Worm (Caenorhabditis elegans) whole organism, L1 larva: Measurements from ENCODE around the gene Y43F8C.3.

Experiments
- F16B12.6 ChIP-seq: fragments of 150-350 bp; optimal IDR thresholded peaks from 2 replicates; lab custom pipeline; 2014; ENCODE audit warnings: missing biosample characterization, missing genetic modification characterization
- blmp-1 ChIP-seq: fragments of 150-350 bp; optimal IDR thresholded peaks from 2 replicates; lab custom pipeline; 2014; ENCODE audit warnings: missing biosample characterization, missing genetic modification characterization
- ceh-63 ChIP-seq: fragments of 200-800 bp; sonication (Bioruptor generic); optimal IDR thresholded peaks from 2 replicates; lab custom pipeline; 2018; ENCODE audit warnings: mild to moderate bottlenecking, missing genetic modification characterization, missing compliant biosample characterization
- ceh-8 ChIP-seq: fragments of 200-800 bp; sonication (Bioruptor generic); optimal IDR thresholded peaks from 2 replicates; lab custom pipeline; 2018; ENCODE audit warnings: mild to moderate bottlenecking, missing genetic modification characterization, moderate library complexity, missing compliant biosample characterization
- ceh-82 ChIP-seq, 3 experiments: fragments of 150-350 bp in 1 of 3; sonication (generic microtip) in 2 of 3; optimal IDR thresholded peaks; 2 replicates each; lab custom pipeline; 2014 to 2017; ENCODE audit warnings: missing biosample characterization in 3 of 3, missing genetic modification characterization in 3 of 3
- ceh-88 ChIP-seq: fragments of 200-800 bp; sonication (Bioruptor generic); IDR thresholded peaks from 2 replicates; pipeline ENCODE4 v1.3.6; 2022; ENCODE audit warnings: missing genetic modification characterization, missing compliant biosample characterization
- ceh-90 ChIP-seq: sonication (generic microtip); optimal IDR thresholded peaks from 2 replicates; lab custom pipeline; 2016; ENCODE audit warnings: missing genetic modification characterization, missing compliant biosample characterization
- ces-1 ChIP-seq: fragments of 150-350 bp; optimal IDR thresholded peaks from 2 replicates; lab custom pipeline; 2014; ENCODE audit warnings: missing biosample characterization, missing genetic modification reagents, missing genetic modification characterization
- dsc-1 ChIP-seq: sonication (generic microtip); optimal IDR thresholded peaks from 2 replicates; lab custom pipeline; 2016; ENCODE audit warnings: mild to moderate bottlenecking, missing genetic modification characterization, missing compliant biosample characterization
- efl-1 ChIP-seq, 4 experiments: fragments of 150-350 bp; optimal IDR thresholded peaks in 3 of 4; peaks in 1 of 4; 1 replicate in 1 of 4; 2 replicates in 3 of 4; lab custom pipeline; 2014; ENCODE audit warnings: missing biosample characterization in 2 of 4, missing genetic modification characterization in 2 of 4, missing genetic modification reagents in 2 of 4
- egl-27 ChIP-seq, 2 experiments: fragments of 150-350 bp in 1 of 2; sonication (generic microtip); optimal IDR thresholded peaks; 3 replicates each; lab custom pipeline; 2017 to 2018; ENCODE audit warnings: missing biosample characterization in 2 of 2, missing genetic modification characterization in 2 of 2, missing genetic modification reagents in 2 of 2
- elt-2 ChIP-seq: sonication (generic microtip); optimal IDR thresholded peaks from 2 replicates; lab custom pipeline; 2016; ENCODE audit warnings: missing genetic modification characterization, mild to moderate bottlenecking, inconsistent platforms, missing compliant biosample characterization, missing genetic modification reagents
- elt-3 ChIP-seq, 6 experiments: fragments of 150-350 bp in 1 of 6; sonication (generic microtip); optimal IDR thresholded peaks; 2 replicates each; lab custom pipeline; 2017 to 2018; ENCODE audit warnings: missing biosample characterization in 6 of 6, missing genetic modification characterization in 6 of 6, inconsistent platforms in 1 of 6
- fkh-4 ChIP-seq: sonication (generic microtip); optimal IDR thresholded peaks from 2 replicates; lab custom pipeline; 2016; ENCODE audit warnings: missing compliant biosample characterization, missing genetic modification characterization, borderline replicate concordance
- fkh-8 ChIP-seq: sonication (generic microtip); optimal IDR thresholded peaks from 2 replicates; lab custom pipeline; 2016; ENCODE audit warnings: mild to moderate bottlenecking, missing genetic modification characterization, missing compliant biosample characterization
- fos-1 ChIP-seq: fragments of 150-350 bp; optimal IDR thresholded peaks from 2 replicates; lab custom pipeline; 2014; ENCODE audit warnings: missing biosample characterization, missing genetic modification characterization
- grh-1 ChIP-seq: fragments of 200-800 bp; sonication (Bioruptor generic); IDR thresholded peaks from 2 replicates; pipeline ENCODE4 v1.3.6; 2022; ENCODE audit warnings: missing genetic modification reagents, missing genetic modification characterization, missing compliant biosample characterization
- jun-1 ChIP-seq: fragments of 150-350 bp; optimal IDR thresholded peaks from 2 replicates; lab custom pipeline; 2014; ENCODE audit warnings: missing biosample characterization, missing genetic modification reagents, missing genetic modification characterization
- lin-14 ChIP-seq: fragments of 200-800 bp; sonication (Bioruptor generic); optimal IDR thresholded peaks from 2 replicates; lab custom pipeline; 2018; ENCODE audit warnings: mild to moderate bottlenecking, missing genetic modification characterization, moderate library complexity, missing compliant biosample characterization
- lin-35 ChIP-seq, 2 experiments: fragments of 150-350 bp; optimal IDR thresholded peaks; 2 replicates each; lab custom pipeline; 2014; ENCODE audit warnings: missing biosample characterization in 2 of 2, missing genetic modification characterization in 2 of 2, missing genetic modification reagents in 2 of 2
- lir-3 ChIP-seq: sonication (generic microtip); optimal IDR thresholded peaks from 2 replicates; lab custom pipeline; 2016; ENCODE audit warnings: mild to moderate bottlenecking, missing genetic modification characterization, moderate library complexity, missing compliant biosample characterization; ENCODE audit not compliant: poor library complexity
- lsy-2 ChIP-seq, 2 experiments: fragments of 150-350 bp; optimal IDR thresholded peaks; 2 replicates each; lab custom pipeline; 2014; ENCODE audit warnings: missing biosample characterization in 2 of 2, missing genetic modification characterization in 2 of 2
- mdl-1 ChIP-seq, 2 experiments: fragments of 150-350 bp; optimal IDR thresholded peaks; 2 replicates each; lab custom pipeline; 2014 to 2017; ENCODE audit warnings: missing biosample characterization in 2 of 2, missing genetic modification characterization in 2 of 2, inconsistent platforms in 1 of 2
- nhr-19 ChIP-seq: fragments of 200-800 bp; sonication (Bioruptor generic); conservative IDR thresholded peaks from 2 replicates; pipeline ENCODE4 v1.3.6; 2022; ENCODE audit warnings: missing genetic modification characterization, missing compliant biosample characterization
- nhr-71 ChIP-seq: sonication (generic microtip); optimal IDR thresholded peaks from 2 replicates; lab custom pipeline; 2016; ENCODE audit warnings: mild to moderate bottlenecking, missing genetic modification characterization, moderate library complexity, missing compliant biosample characterization
- nhr-85 ChIP-seq: sonication (generic microtip); peaks from one replicate; lab custom pipeline; 2016; ENCODE audit warnings: missing genetic modification characterization, inconsistent platforms, missing compliant biosample characterization
- pqm-1 ChIP-seq: sonication (generic microtip); optimal IDR thresholded peaks from 3 replicates; lab custom pipeline; 2017; ENCODE audit warnings: missing biosample characterization, missing genetic modification characterization
- rnt-1 ChIP-seq: sonication (generic microtip); optimal IDR thresholded peaks from 2 replicates; lab custom pipeline; 2016; ENCODE audit warnings: mild to moderate bottlenecking, missing genetic modification characterization, moderate library complexity, missing compliant biosample characterization
- snu-23 ChIP-seq: sonication (generic microtip); optimal IDR thresholded peaks from 2 replicates; lab custom pipeline; 2016; ENCODE audit warnings: missing genetic modification characterization, missing compliant biosample characterization
- unc-30 ChIP-seq: sonication (generic microtip); optimal IDR thresholded peaks from 2 replicates; lab custom pipeline; 2017; ENCODE audit warnings: missing biosample characterization, missing genetic modification characterization

The Y43F8C.3 gene

DNA sequence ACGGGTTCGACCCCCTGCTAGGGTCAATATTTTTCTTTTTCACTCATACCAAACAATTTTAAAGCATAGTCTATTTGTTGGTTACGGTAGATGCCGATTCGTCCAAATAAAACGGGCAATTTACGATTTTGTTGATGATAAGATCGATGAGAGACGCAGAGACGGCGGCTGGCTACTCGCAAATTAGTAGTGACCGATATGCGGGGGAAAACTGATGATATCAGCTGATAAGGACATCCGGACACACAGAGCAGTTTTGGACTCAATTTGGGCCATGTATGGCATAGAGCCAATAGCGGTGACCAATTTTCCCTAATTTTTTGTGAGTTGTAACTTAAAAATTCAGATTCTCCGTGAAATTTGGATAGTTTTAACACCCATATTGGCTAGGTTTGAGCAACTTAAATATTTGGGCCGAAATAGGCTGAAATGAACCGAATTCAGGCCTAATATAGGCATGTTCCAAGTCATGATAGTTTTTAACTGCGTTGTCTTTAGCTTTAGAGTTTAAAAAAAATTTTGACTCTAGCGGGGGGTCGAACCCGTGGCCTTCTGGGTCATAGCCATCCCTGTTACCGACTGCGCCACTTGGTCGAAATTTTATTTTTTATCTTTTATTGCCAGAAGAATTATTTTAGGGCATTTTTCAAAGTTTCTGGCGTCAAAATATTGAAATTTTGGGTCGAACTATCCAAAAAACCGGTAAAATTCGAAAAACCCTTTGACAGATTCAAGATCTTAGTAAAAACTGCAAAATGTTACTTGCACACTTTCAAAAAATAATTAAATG lies 1.3 kb upstream of the Y43F8C.3 start:
- TF ChIP-seq ceh-88 (no peak), efl-1 (optimal IDR thresholded peaks at IDR 0.05; lab: Kevin White, UChicago) (no peak), efl-1 (GFP tag; optimal IDR thresholded peaks at IDR 0.05 in 1 of 2; lab: Kevin White, UChicago) (peak in 1 of 2 experiments; percentile 72), nhr-85 (tag; lab: Kevin White, UChicago) (peak; percentile 16), lsy-2 (tag; optimal IDR thresholded peaks at IDR 0.05; lab: Kevin White, UChicago) (peak in 1 of 2 experiments; percentile 35), blmp-1 (tag; lab: Kevin White, UChicago) (peak; percentile 37), elt-2 (tag; lab: Kevin White, UChicago) (peak; percentile 16), ces-1 (no peak), elt-3 (tag; optimal IDR thresholded peaks at IDR 0.05; lab: Kevin White, UChicago) (peak in 1 of 6 experiments; percentile 8)

DNA sequence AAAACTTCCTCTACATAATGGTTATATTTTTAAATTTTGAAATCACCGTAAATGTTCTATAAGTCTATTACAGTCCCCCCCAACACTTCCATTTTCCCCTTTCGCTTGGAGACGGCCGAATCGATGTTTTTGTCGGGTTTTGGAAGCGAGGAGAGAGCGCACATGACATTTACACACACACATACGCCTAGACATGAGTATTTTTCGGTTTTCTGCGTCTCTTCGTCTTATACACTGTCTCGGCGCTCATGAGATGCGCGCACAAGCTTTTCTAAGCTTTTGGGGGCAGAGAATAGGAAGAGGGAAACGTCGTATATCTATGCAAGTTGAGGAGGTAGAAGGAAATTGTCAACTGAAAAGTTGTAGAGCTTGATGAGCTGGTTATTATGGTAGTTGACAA lies 2.3 kb downstream of the Y43F8C.3 start:
- peak in 1 of 3 experiments; percentile 4 for TF ChIP-seq ceh-82 (tag; optimal IDR thresholded peaks at IDR 0.05; lab: Kevin White, UChicago)
- no peak for TF ChIP-seq lir-3
- TF ChIP-seq snu-23 (GFP tag; lab: Kevin White, UChicago) = peak; percentile 12
- TF ChIP-seq fos-1 (tag; lab: Kevin White, UChicago) = no peak
- TF ChIP-seq lsy-2 (tag; optimal IDR thresholded peaks at IDR 0.05; lab: Kevin White, UChicago) = peak in 1 of 2 experiments; percentile 20
- TF ChIP-seq fkh-8 (tag; lab: Kevin White, UChicago) = no peak
- TF ChIP-seq lin-35 (GFP tag; optimal IDR thresholded peaks at IDR 0.05; lab: Kevin White, UChicago) = peak in 1 of 2 experiments; percentile 49
- TF ChIP-seq fkh-4 = no peak
- TF ChIP-seq blmp-1 (tag; lab: Kevin White, UChicago) = peak; percentile 31
- no peak for TF ChIP-seq jun-1 (tag; lab: Kevin White, UChicago)
- TF ChIP-seq F16B12.6 (tag; lab: Kevin White, UChicago) = no peak
- peak in 1 of 2 experiments; percentile 69 for TF ChIP-seq mdl-1 (tag; optimal IDR thresholded peaks at IDR 0.05; lab: Kevin White, UChicago)

- TF ChIP-seq snu-23 (GFP tag; lab: Kevin White, UChicago) (no peak), elt-3 (tag; optimal IDR thresholded peaks at IDR 0.05; lab: Kevin White, UChicago) (peak in 1 of 6 experiments; percentile 39)
Observed at ce11 chrV:19613161-19613560, 9.3 kb downstream of the Y43F8C.3 start, which contains the start of gene nlp-26. nlp-26 (plus strand) TSS chrV:19613461.

DNA sequence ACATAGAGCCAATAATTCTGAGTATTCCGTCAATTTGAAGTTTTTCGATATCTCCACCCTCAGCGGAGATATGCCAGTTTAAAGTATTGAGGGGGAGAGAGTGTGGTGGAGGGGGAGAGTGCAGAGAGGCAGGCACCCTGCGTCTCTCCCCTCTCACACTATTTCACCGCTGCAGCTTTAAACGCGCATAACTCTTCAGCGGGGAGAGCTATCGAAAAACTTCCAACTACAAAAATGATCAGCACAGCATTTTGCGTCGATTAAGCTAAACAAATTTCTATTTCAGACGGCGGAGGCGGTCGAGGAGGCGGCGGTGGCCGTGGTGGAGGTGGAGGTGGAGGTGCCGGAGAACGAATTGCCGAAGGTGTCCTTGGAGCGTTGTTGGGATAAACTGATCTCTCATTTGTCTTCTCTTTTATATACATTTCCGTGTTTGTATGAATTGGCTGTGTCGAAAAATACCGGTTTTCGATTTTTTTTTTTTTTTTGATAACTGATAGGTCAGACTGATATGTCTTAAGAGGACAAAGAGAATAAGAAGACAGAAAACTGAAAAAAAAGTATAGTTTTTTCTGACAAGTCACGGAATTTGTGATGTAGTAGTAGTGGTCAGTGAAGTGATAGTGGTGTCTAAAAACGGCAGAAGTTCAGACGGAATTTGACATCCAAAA lies 10.6 kb downstream of the Y43F8C.3 start:
- TF ChIP-seq elt-3 (tag; optimal IDR thresholded peaks at IDR 0.05; lab: Kevin White, UChicago) (no peak), egl-27 (tag; optimal IDR thresholded peaks at IDR 0.05; lab: Kevin White, UChicago) (no peak), efl-1 (optimal IDR thresholded peaks at IDR 0.05; lab: Kevin White, UChicago) (no peak), efl-1 (GFP tag; optimal IDR thresholded peaks at IDR 0.05 in 1 of 2; lab: Kevin White, UChicago) (no peak), lin-14 (GFP tag; lab: Kevin White, UChicago) (peak; percentile 2), ceh-63 (GFP tag; lab: Kevin White, UChicago) (no peak), fkh-8 (tag; lab: Kevin White, UChicago) (no peak), ceh-90 (tag; lab: Kevin White, UChicago) (no peak), grh-1 (GFP tag; lab: Robert Waterston, UW) (0 out of 2 replicates have a peak, but pooled peaks have one; percentile 40), nhr-85 (tag; lab: Kevin White, UChicago) (peak; percentile 61), nhr-19 (GFP tag; lab: Robert Waterston, UW) (peak; percentile 10; the same call in 1 of the 2 replicates)
- TF ChIP-seq, all 84 proteins: peak for 4

ce11 chrV:19610118-19610707 lies 12.2 kb downstream of the Y43F8C.3 start:
- TF ChIP-seq nhr-71 (tag; lab: Kevin White, UChicago) (no peak), ceh-8 (GFP tag; lab: Kevin White, UChicago) (peak; percentile 25), dsc-1 (tag; lab: Kevin White, UChicago) (no peak), efl-1 (optimal IDR thresholded peaks at IDR 0.05; lab: Kevin White, UChicago) (no peak), efl-1 (GFP tag; optimal IDR thresholded peaks at IDR 0.05 in 1 of 2; lab: Kevin White, UChicago) (peak in 1 of 2 experiments; percentile 39), rnt-1 (tag; lab: Kevin White, UChicago) (no peak), unc-30 (tag; lab: Kevin White, UChicago) (no peak), pqm-1 (no peak), lin-14 (GFP tag; lab: Kevin White, UChicago) (no peak)
